Worm (Caenorhabditis elegans): ENCODE measurements around the gene Y47D3B.3.

Gene Y47D3B.3

DNA sequence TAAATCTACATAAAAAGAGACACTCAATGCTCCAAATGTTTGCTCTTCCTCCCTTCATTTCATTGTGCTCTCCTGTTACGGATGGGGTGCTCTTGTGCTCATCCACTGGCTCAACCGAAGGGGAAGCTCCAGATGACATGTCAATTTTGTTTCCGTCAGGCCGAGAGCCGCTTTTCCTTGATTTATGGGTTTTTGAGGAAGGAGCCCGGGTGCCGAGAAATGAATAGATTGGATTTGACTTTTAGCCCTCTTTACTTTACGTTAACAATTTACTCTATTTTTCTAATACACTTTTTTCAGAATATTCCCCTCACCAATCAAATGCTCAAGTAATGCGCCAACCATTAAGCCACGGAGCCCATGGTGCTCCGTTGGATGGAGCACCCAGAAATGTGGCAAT lies 37.4 kb upstream of the Y47D3B.3 start, which contains the start of gene T28D6.4:
Gene T28D6.4 (plus strand): TSS at position 301 of the 400 bp plus-strand sequence.
- no peak for TF ChIP-seq ztf-28 (GFP tag; IDR thresholded peaks at IDR 0.05)
- no peak for TF ChIP-seq mel-28 (tag; optimal IDR thresholded peaks at IDR 0.05; ENCODE audit: borderline replicate concordance)
- TF ChIP-seq rec-8 (tag; optimal IDR thresholded peaks at IDR 0.05): no peak
- no peak for TF ChIP-seq nhr-120 (GFP tag; IDR thresholded peaks at IDR 0.05)
- no peak for TF ChIP-seq somi-1 (GFP tag; optimal IDR thresholded peaks at IDR 0.05)
- TF ChIP-seq hmg-20 (GFP tag; IDR thresholded peaks at IDR 0.05): no peak
- no peak for TF ChIP-seq athp-1 (tag; optimal IDR thresholded peaks at IDR 0.05)
- TF ChIP-seq lin-54 (GFP tag; optimal IDR thresholded peaks at IDR 0.05): no peak
- no peak for TF ChIP-seq lsl-1 (GFP tag; optimal IDR thresholded peaks at IDR 0.05)
- TF ChIP-seq attf-5 (GFP tag; optimal IDR thresholded peaks at IDR 0.05): no peak

- TF ChIP-seq ccch-3 (GFP tag; optimal IDR thresholded peaks at IDR 0.05) (no peak), zfh-2 (GFP tag; conservative IDR thresholded peaks at IDR 0.05) (peak; percentile 31; the same call in 1 of the 2 replicates), dox-1 (GFP tag; IDR thresholded peaks at IDR 0.05) (no peak)
These were observed 36.2 kb upstream of the Y47D3B.3 start for ce11 chrIII:11361394-11361793.

ce11 chrIII:11362915-11363314 lies 34.7 kb upstream of the Y47D3B.3 start:
- TF ChIP-seq zfh-2 (GFP tag; conservative IDR thresholded peaks at IDR 0.05) (peak; percentile 90), snpc-3.4 (tag; optimal IDR thresholded peaks at IDR 0.05) (no peak), dox-1 (GFP tag; IDR thresholded peaks at IDR 0.05) (no peak), aptf-3 (GFP tag; IDR thresholded peaks at IDR 0.05) (no peak), ceh-91 (GFP tag; IDR thresholded peaks at IDR 0.05) (no peak), mes-4 (tag; optimal IDR thresholded peaks at IDR 0.05) (no peak), ztf-28 (GFP tag; IDR thresholded peaks at IDR 0.05) (no peak), ztf-18 (tag; optimal IDR thresholded peaks at IDR 0.05) (no peak), lag-1 (GFP tag; IDR thresholded peaks at IDR 0.05) (no peak), F22D6.2 (tag; optimal IDR thresholded peaks at IDR 0.05) (no peak), egl-18 (GFP tag; IDR thresholded peaks at IDR 0.05) (no peak), ZK185.1 (tag; optimal IDR thresholded peaks at IDR 0.05; ENCODE audit: poor library complexity, severe bottlenecking) (no peak), madf-8 (GFP tag; conservative IDR thresholded peaks at IDR 0.05) (no peak), egrh-3 (GFP tag; IDR thresholded peaks at IDR 0.05) (peak; percentile 41; the same call in 1 of the 2 replicates)

DNA sequence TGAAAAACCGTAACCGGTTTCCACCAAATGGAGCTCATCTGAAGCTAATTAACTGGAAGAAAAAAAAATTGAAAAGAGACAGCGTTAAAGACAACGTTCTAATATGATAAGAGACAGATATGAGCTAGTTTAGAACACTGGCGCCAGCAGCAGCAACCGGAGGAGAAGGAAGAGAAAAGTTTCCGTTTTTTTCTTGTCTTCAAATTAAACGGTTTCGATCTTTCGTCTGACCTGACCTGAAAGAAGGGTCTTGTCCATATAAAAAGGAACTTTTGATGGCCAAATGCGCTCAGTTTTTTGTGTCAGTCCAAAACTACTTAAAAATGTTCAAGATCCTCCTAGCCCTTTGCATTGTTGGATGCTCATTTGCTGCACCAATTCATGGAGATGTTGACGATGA lies 31.1 kb upstream of the Y47D3B.3 start, which contains the start of gene T28D6.3:
Gene T28D6.3 (plus strand): TSS at position 301 of the 400 bp plus-strand sequence.
- TF ChIP-seq lin-40 (tag; optimal IDR thresholded peaks at IDR 0.05) (no peak), T26A5.8 (tag; optimal IDR thresholded peaks at IDR 0.05) (no peak), die-1 (tag; optimal IDR thresholded peaks at IDR 0.05) (no peak), sptf-2 (GFP tag; optimal IDR thresholded peaks at IDR 0.05) (no peak), mel-28 (tag; optimal IDR thresholded peaks at IDR 0.05; ENCODE audit: borderline replicate concordance) (no peak), K12H6.12 (tag; optimal IDR thresholded peaks at IDR 0.05) (no peak), Y67H2A.10 (GFP tag; conservative IDR thresholded peaks at IDR 0.05) (no peak), ztf-3 (GFP tag; optimal IDR thresholded peaks at IDR 0.05) (no peak), nhr-179 (tag; optimal IDR thresholded peaks at IDR 0.05) (no peak), rec-8 (tag; optimal IDR thresholded peaks at IDR 0.05) (no peak), mxl-1 (tag; optimal IDR thresholded peaks at IDR 0.05) (no peak), cebp-2 (GFP tag; IDR thresholded peaks at IDR 0.05) (no peak), ceh-58 (GFP tag; IDR thresholded peaks at IDR 0.05) (no peak), egrh-3 (GFP tag; IDR thresholded peaks at IDR 0.05) (no peak), nhr-90 (tag; optimal IDR thresholded peaks at IDR 0.05) (no peak)
